Worm (Caenorhabditis elegans): Measurements from ENCODE around the gene nhl-1.

nhl-1 gene

DNA sequence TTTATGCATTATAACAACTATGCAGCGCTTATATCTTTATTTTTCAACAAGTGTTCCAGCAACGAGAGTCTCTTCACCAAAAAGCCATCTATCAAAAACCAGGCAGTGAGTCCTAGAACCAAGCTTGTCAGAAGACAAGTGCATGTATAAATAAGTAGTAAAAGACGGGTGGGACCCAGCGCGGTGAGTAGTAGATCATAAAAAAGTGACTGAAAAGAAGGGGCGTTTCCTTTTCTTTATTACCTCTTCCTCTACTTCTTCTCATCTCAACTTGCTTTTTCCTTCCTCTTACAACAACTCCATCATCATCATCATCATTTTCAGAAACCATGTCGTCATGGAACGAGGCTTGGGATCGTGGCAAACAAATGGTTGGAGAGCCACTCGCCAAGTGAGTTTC lies 17.1 kb downstream of the nhl-1 start, which contains the start of gene eat-4:
Gene eat-4 (plus strand): TSS at position 301 of the 400 bp plus-strand sequence.
- TF ChIP-seq blmp-1 (tag; optimal IDR thresholded peaks at IDR 0.05; ENCODE audit: insufficient read depth), result no peak
- no peak for TF ChIP-seq lin-11 (tag; optimal IDR thresholded peaks at IDR 0.05)
- TF ChIP-seq ztf-4 (tag; optimal IDR thresholded peaks at IDR 0.05), result no peak
- TF ChIP-seq unc-55 (GFP tag; optimal IDR thresholded peaks at IDR 0.05), result peak; percentile 2
- TF ChIP-seq R02D3.7 (tag; optimal IDR thresholded peaks at IDR 0.05), result no peak

ce11 chrIII:9130588-9130987 lies 23.1 kb downstream of the nhl-1 start, which contains the start of gene ZK512.10:
Gene ZK512.10 (plus strand): TSS chrIII:9130888.
- TF ChIP-seq mab-5 (tag; optimal IDR thresholded peaks at IDR 0.05) (no peak), zag-1 (tag; optimal IDR thresholded peaks at IDR 0.05) (no peak), unc-55 (GFP tag; optimal IDR thresholded peaks at IDR 0.05) (no peak), nhr-12 (tag; optimal IDR thresholded peaks at IDR 0.05) (no peak), ztf-4 (tag; optimal IDR thresholded peaks at IDR 0.05) (no peak), F13H6.1 (tag; optimal IDR thresholded peaks at IDR 0.05) (no peak), nhr-10 (tag; optimal IDR thresholded peaks at IDR 0.05) (no peak), lsy-2 (tag; optimal IDR thresholded peaks at IDR 0.05) (no peak), sma-9 (GFP tag; optimal IDR thresholded peaks at IDR 0.05) (no peak), sma-9 (tag; optimal IDR thresholded peaks at IDR 0.05) (no peak), nhr-23 (tag; optimal IDR thresholded peaks at IDR 0.05) (no peak), C34F6.9 (tag; optimal IDR thresholded peaks at IDR 0.05) (no peak), unc-39 (tag; optimal IDR thresholded peaks at IDR 0.05) (no peak), R02D3.7 (tag; optimal IDR thresholded peaks at IDR 0.05) (no peak), elt-1 (tag; optimal IDR thresholded peaks at IDR 0.05) (no peak)

- TF ChIP-seq nhr-129 (tag; optimal IDR thresholded peaks at IDR 0.05) (peak; percentile 27), gmeb-1 (tag; optimal IDR thresholded peaks at IDR 0.05) (peak; percentile 42), blmp-1 (tag; optimal IDR thresholded peaks at IDR 0.05; ENCODE audit: insufficient read depth) (peak; percentile 83), crh-2 (tag; optimal IDR thresholded peaks at IDR 0.05) (peak; percentile 23), elt-1 (tag; optimal IDR thresholded peaks at IDR 0.05) (no peak), C34F6.9 (tag; optimal IDR thresholded peaks at IDR 0.05) (peak; percentile 9), mbf-1 (tag; optimal IDR thresholded peaks at IDR 0.05) (no peak), sma-3 (GFP tag; optimal IDR thresholded peaks at IDR 0.05) (peak; percentile 55), lsy-2 (tag; optimal IDR thresholded peaks at IDR 0.05) (peak in 1 of 2 experiments; percentile 49), nhr-6 (tag; optimal IDR thresholded peaks at IDR 0.05) (no peak), sma-9 (GFP tag; optimal IDR thresholded peaks at IDR 0.05) (peak; percentile 32), sma-9 (tag; optimal IDR thresholded peaks at IDR 0.05) (no peak)
Observed at ce11 chrIII:9125789-9126304, 27.9 kb downstream of the nhl-1 start, which contains the start of gene sec-16A.1. Gene sec-16A.1 (plus strand): TSS chrIII:9125839.

- TF ChIP-seq ztf-4 (tag; optimal IDR thresholded peaks at IDR 0.05) (no peak), sma-9 (GFP tag; optimal IDR thresholded peaks at IDR 0.05) (peak; percentile 1), sma-9 (tag; optimal IDR thresholded peaks at IDR 0.05) (no peak), nhr-77 (tag; optimal IDR thresholded peaks at IDR 0.05) (no peak), C34F6.9 (tag; optimal IDR thresholded peaks at IDR 0.05) (no peak), sma-3 (GFP tag; optimal IDR thresholded peaks at IDR 0.05) (peak; percentile 7), nhr-21 (tag; optimal IDR thresholded peaks at IDR 0.05) (no peak), Y55F3AM.14 (GFP tag; optimal IDR thresholded peaks at IDR 0.05) (no peak)
Observed at ce11 chrIII:9118921-9119606, 34.6 kb downstream of the nhl-1 start, which contains the start of gene ced-11. Gene ced-11 (plus strand): TSS chrIII:9119556.

ce11 chrIII:9118314-9118850 lies 35.3 kb downstream of the nhl-1 start, which contains the start of gene grl-11:
Gene grl-11 (minus strand): TSS chrIII:9118364.
- no peak for TF ChIP-seq elt-1 (tag; optimal IDR thresholded peaks at IDR 0.05)
- TF ChIP-seq gmeb-1 (tag; optimal IDR thresholded peaks at IDR 0.05), result no peak
- TF ChIP-seq mbf-1 (tag; optimal IDR thresholded peaks at IDR 0.05), result no peak
- TF ChIP-seq sma-9 (GFP tag; optimal IDR thresholded peaks at IDR 0.05), result no peak
- TF ChIP-seq sma-9 (tag; optimal IDR thresholded peaks at IDR 0.05), result no peak
- no peak for TF ChIP-seq nhr-25 (tag; optimal IDR thresholded peaks at IDR 0.05)
- TF ChIP-seq lsy-2 (tag; optimal IDR thresholded peaks at IDR 0.05), result no peak
- TF ChIP-seq nhr-77 (tag; optimal IDR thresholded peaks at IDR 0.05), result no peak
- no peak for TF ChIP-seq snpc-4 (tag; optimal IDR thresholded peaks at IDR 0.05)
- no peak for TF ChIP-seq sem-4 (tag; optimal IDR thresholded peaks at IDR 0.05)
- no peak for TF ChIP-seq ZK546.5 (tag; optimal IDR thresholded peaks at IDR 0.05)

Measured in whole organism, L2 larva.